Fruit fly (Drosophila melanogaster) whole organism, prepupa: Measurements from ENCODE around the gene Meltrin.
A peak's percentile ranks its signal among the peaks of the same experiment; 100 is the strongest.

ENCODE experiments used
- CG10631 ChIP-seq: fragments of 200-800 bp; sonication (Bioruptor generic); optimal IDR thresholded peaks from 2 replicates; lab custom pipeline; 2016; ENCODE audit warnings: missing biosample characterization, missing genetic modification characterization
- CG10669 ChIP-seq: fragments of 200-800 bp; sonication (Bioruptor generic); optimal IDR thresholded peaks from 3 replicates; lab custom pipeline; 2018; ENCODE audit warnings: missing biosample characterization, mild to moderate bottlenecking, missing genetic modification characterization, moderate library complexity
- CG11294 ChIP-seq: fragments of 200-800 bp; sonication (Bioruptor generic); IDR thresholded peaks from 2 replicates; pipeline ENCODE4 v1.3.6; 2022; ENCODE audit warnings: missing biosample characterization, missing genetic modification characterization
- CG11762 ChIP-seq: fragments of 200-800 bp; sonication (Bioruptor generic); optimal IDR thresholded peaks from 3 replicates; lab custom pipeline; 2016; ENCODE audit warnings: missing biosample characterization, missing genetic modification characterization; ENCODE audit not compliant: insufficient read depth
- CG11902 ChIP-seq: fragments of 200-800 bp; sonication (Bioruptor generic); optimal IDR thresholded peaks from 3 replicates; lab custom pipeline; 2016; ENCODE audit warnings: missing biosample characterization, missing genetic modification characterization
- CG16779 ChIP-seq: fragments of 200-800 bp; sonication (Bioruptor generic); optimal IDR thresholded peaks from 3 replicates; lab custom pipeline; 2017; ENCODE audit warnings: missing biosample characterization, mild to moderate bottlenecking, missing genetic modification characterization
- CG3032 ChIP-seq: fragments of 200-800 bp; optimal IDR thresholded peaks from 2 replicates; lab custom pipeline; 2019; ENCODE audit warnings: missing biosample characterization, mild to moderate bottlenecking, missing genetic modification characterization, moderate library complexity
- CG31627 ChIP-seq: fragments of 200-800 bp; sonication (Bioruptor generic); optimal IDR thresholded peaks from 3 replicates; lab custom pipeline; 2016; ENCODE audit warnings: missing biosample characterization, missing genetic modification characterization
- CG3919 ChIP-seq: fragments of 200-800 bp; sonication (Bioruptor generic); optimal IDR thresholded peaks from 3 replicates; lab custom pipeline; 2016; ENCODE audit warnings: missing biosample characterization, missing genetic modification characterization
- CG4318 ChIP-seq: fragments of 200-800 bp; sonication (Bioruptor generic); optimal IDR thresholded peaks from 3 replicates; lab custom pipeline; 2017; ENCODE audit warnings: missing biosample characterization, mild to moderate bottlenecking, missing genetic modification characterization
- CG6276 ChIP-seq: fragments of 200-800 bp; sonication (Bioruptor generic); optimal IDR thresholded peaks from 2 replicates; lab custom pipeline; 2017; ENCODE audit warnings: missing biosample characterization, mild to moderate bottlenecking, missing genetic modification characterization
- CG6792 ChIP-seq: fragments of 200-800 bp; sonication (Bioruptor generic); optimal IDR thresholded peaks from 3 replicates; lab custom pipeline; 2016; ENCODE audit warnings: missing biosample characterization, missing genetic modification characterization
- CG6808 ChIP-seq: fragments of 200-800 bp; sonication (Bioruptor generic); optimal IDR thresholded peaks from 3 replicates; lab custom pipeline; 2017; ENCODE audit warnings: missing biosample characterization, missing genetic modification characterization, mild to moderate bottlenecking, moderate library complexity, missing genetic modification reagents
- CG6854 ChIP-seq: fragments of 200-800 bp; sonication (Bioruptor generic); optimal IDR thresholded peaks from 2 replicates; lab custom pipeline; 2017; ENCODE audit warnings: missing biosample characterization, mild to moderate bottlenecking, missing genetic modification characterization
- CG7368 ChIP-seq: fragments of 200-800 bp; sonication (Bioruptor generic); optimal IDR thresholded peaks from 3 replicates; lab custom pipeline; 2016; ENCODE audit warnings: missing biosample characterization, missing genetic modification characterization
- CG8319 ChIP-seq: fragments of 200-800 bp; sonication (Bioruptor generic); optimal IDR thresholded peaks from 3 replicates; lab custom pipeline; 2016; ENCODE audit warnings: missing biosample characterization, missing genetic modification characterization
- CG9139 ChIP-seq: fragments of 200-800 bp; sonication (Bioruptor generic); optimal IDR thresholded peaks from 3 replicates; lab custom pipeline; 2017; ENCODE audit warnings: missing biosample characterization, mild to moderate bottlenecking, missing genetic modification characterization
- Eip75B ChIP-seq: fragments of 200-800 bp; sonication (Bioruptor generic); optimal IDR thresholded peaks from 3 replicates; lab custom pipeline; 2016; ENCODE audit warnings: missing biosample characterization, missing genetic modification characterization
- Eip78C ChIP-seq: fragments of 200-800 bp; sonication (Bioruptor generic); peaks from one replicate; lab custom pipeline; 2016; ENCODE audit warnings: missing biosample characterization, missing genetic modification characterization
- Ets21C ChIP-seq: fragments of 200-800 bp; sonication (Bioruptor generic); optimal IDR thresholded peaks from 3 replicates; lab custom pipeline; 2016; ENCODE audit warnings: missing biosample characterization, missing genetic modification characterization
- Ets96B ChIP-seq: fragments of 200-800 bp; optimal IDR thresholded peaks from 2 replicates; lab custom pipeline; 2019; ENCODE audit warnings: missing biosample characterization, mild to moderate bottlenecking, missing genetic modification characterization, moderate library complexity
- Gug ChIP-seq: fragments of 200-800 bp; sonication (Bioruptor generic); IDR thresholded peaks from 2 replicates; pipeline ENCODE4 v1.3.6; 2022; ENCODE audit warnings: missing biosample characterization, missing genetic modification characterization
- Hr38 ChIP-seq: sonication (Bioruptor generic); optimal IDR thresholded peaks from 2 replicates; lab custom pipeline; 2016; ENCODE audit warnings: missing biosample characterization, missing genetic modification characterization
- Hr4 ChIP-seq: fragments of 200-800 bp; sonication (Bioruptor generic); optimal IDR thresholded peaks from 3 replicates; lab custom pipeline; 2016; ENCODE audit warnings: missing biosample characterization, missing genetic modification characterization
- Lpt ChIP-seq: fragments of 200-800 bp; sonication (Bioruptor generic); optimal IDR thresholded peaks from 3 replicates; lab custom pipeline; 2016; ENCODE audit warnings: missing biosample characterization, missing genetic modification characterization
- OdsH ChIP-seq: fragments of 200-800 bp; sonication (Bioruptor generic); optimal IDR thresholded peaks from 3 replicates; lab custom pipeline; 2016; ENCODE audit warnings: missing biosample characterization, missing genetic modification characterization
- Sox14 ChIP-seq: fragments of 200-800 bp; sonication (Bioruptor generic); optimal IDR thresholded peaks from 3 replicates; lab custom pipeline; 2016; ENCODE audit warnings: missing biosample characterization, missing genetic modification characterization
- achi ChIP-seq: fragments of 200-800 bp; sonication (Bioruptor generic); optimal IDR thresholded peaks from 3 replicates; lab custom pipeline; 2016; ENCODE audit warnings: missing biosample characterization, missing genetic modification characterization
- cyc ChIP-seq: fragments of 200-800 bp; sonication (Bioruptor generic); optimal IDR thresholded peaks from 3 replicates; lab custom pipeline; 2016; ENCODE audit warnings: missing biosample characterization, missing genetic modification characterization
- dac ChIP-seq: fragments of 200-800 bp; sonication (Bioruptor generic); optimal IDR thresholded peaks from 2 replicates; lab custom pipeline; 2017; ENCODE audit warnings: missing biosample characterization, mild to moderate bottlenecking, missing genetic modification characterization
- dsx ChIP-seq: fragments of 200-800 bp; optimal IDR thresholded peaks from 3 replicates; lab custom pipeline; 2019; ENCODE audit warnings: missing biosample characterization, mild to moderate bottlenecking, missing genetic modification characterization, moderate library complexity; ENCODE audit not compliant: poor library complexity, severe bottlenecking
- esn ChIP-seq: fragments of 200-800 bp; sonication (Bioruptor generic); optimal IDR thresholded peaks from 2 replicates; lab custom pipeline; 2016; ENCODE audit warnings: missing biosample characterization, mild to moderate bottlenecking, missing genetic modification characterization, moderate library complexity
- fd59A ChIP-seq: fragments of 200-800 bp; sonication (Bioruptor generic); optimal IDR thresholded peaks from 2 replicates; lab custom pipeline; 2017; ENCODE audit warnings: missing biosample characterization, mild to moderate bottlenecking, missing genetic modification characterization, missing genetic modification reagents
- fd85E ChIP-seq: fragments of 200-800 bp; sonication (Bioruptor generic); optimal IDR thresholded peaks from 3 replicates; lab custom pipeline; 2016; ENCODE audit warnings: missing biosample characterization, missing genetic modification characterization
- fkh ChIP-seq: fragments of 200-800 bp; sonication (Bioruptor generic); optimal IDR thresholded peaks from 3 replicates; lab custom pipeline; 2017; ENCODE audit warnings: missing biosample characterization, mild to moderate bottlenecking, missing genetic modification characterization, moderate library complexity
- lz ChIP-seq: fragments of 200-800 bp; sonication (Bioruptor generic); optimal IDR thresholded peaks from 3 replicates; lab custom pipeline; 2016; ENCODE audit warnings: missing biosample characterization, missing genetic modification characterization
- net ChIP-seq: fragments of 200-800 bp; sonication (Bioruptor generic); optimal IDR thresholded peaks from 3 replicates; lab custom pipeline; 2016; ENCODE audit warnings: missing biosample characterization, missing genetic modification characterization
- salr ChIP-seq, 2 experiments: fragments of 200-800 bp; sonication (Bioruptor generic); optimal IDR thresholded peaks; 3 replicates each; lab custom pipeline; 2016 to 2018; ENCODE audit warnings: missing biosample characterization in 2 of 2, missing genetic modification characterization in 2 of 2, mild to moderate bottlenecking in 1 of 2
- spab ChIP-seq: fragments of 200-800 bp; sonication (Bioruptor generic); optimal IDR thresholded peaks from 2 replicates; lab custom pipeline; 2017; ENCODE audit warnings: missing biosample characterization, mild to moderate bottlenecking, missing genetic modification characterization, missing genetic modification reagents
- ss ChIP-seq, 2 experiments: fragments of 200-800 bp; sonication (Bioruptor generic); optimal IDR thresholded peaks; 2 replicates in 1 of 2; 3 replicates in 1 of 2; lab custom pipeline; 2017 to 2018; ENCODE audit warnings: mild to moderate bottlenecking in 2 of 2, missing biosample characterization in 2 of 2, missing genetic modification characterization in 2 of 2, moderate library complexity in 1 of 2
- svp ChIP-seq: fragments of 200-800 bp; sonication (Bioruptor generic); peaks from one replicate; lab custom pipeline; 2016; ENCODE audit warnings: missing biosample characterization, missing genetic modification characterization
- topi ChIP-seq: fragments of 200-800 bp; sonication (Bioruptor generic); optimal IDR thresholded peaks from 3 replicates; lab custom pipeline; 2016; ENCODE audit warnings: missing biosample characterization, missing genetic modification characterization

Gene Meltrin

DNA sequence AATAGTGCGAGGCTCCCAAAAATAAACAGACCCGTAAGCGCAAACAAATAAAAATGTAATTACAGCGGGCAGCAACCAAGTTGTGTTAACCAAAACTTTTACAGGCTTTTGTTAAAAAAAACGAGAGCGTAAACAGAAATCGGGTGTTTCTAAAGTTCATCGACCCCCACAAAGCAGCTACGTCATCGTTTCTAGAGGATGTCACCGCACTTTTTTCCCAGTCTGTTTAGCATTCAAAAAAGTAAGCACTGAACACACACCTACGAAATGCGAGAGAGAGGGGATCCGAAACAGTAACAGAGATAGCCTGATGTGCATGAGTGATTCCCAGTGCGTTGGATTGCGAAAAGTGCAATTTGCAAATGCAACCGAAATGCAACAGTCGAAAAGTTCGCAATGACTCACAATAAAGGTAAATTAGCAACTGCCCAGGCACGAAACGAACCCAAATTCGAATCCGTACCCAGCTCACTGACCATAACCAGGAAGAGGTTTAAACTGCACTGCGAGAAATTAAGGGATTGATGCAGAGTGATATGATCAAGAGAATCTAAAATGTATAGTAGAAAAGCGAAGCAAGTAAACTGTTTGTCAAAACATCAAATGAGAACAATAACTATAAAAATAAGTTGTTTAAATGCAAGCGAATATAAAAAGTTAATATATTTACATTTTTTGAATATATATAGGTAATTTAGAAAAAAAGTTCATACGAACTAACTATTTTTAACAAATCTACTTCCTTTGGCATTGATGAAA is 5.9 kb downstream of the Meltrin start (continued):
- TF ChIP-seq Lpt (GFP tag; lab: Kevin White, UChicago): no peak
- TF ChIP-seq dac (GFP tag; lab: Kevin White, UChicago): no peak
- peak; percentile 57 for TF ChIP-seq CG3032 (tag; lab: Kevin White, UChicago)
- peak; percentile 0 for TF ChIP-seq CG9139
- TF ChIP-seq fkh (GFP tag; lab: Kevin White, UChicago): peak; percentile 36
- TF ChIP-seq net: peak; percentile 52
- no peak for TF ChIP-seq fd85E (GFP tag; lab: Kevin White, UChicago)
- TF ChIP-seq CG4318: peak; percentile 53
- TF ChIP-seq CG16779 (tag; lab: Kevin White, UChicago): peak; percentile 14
- TF ChIP-seq lz (GFP tag; lab: Kevin White, UChicago): no peak
- peak; percentile 4 for TF ChIP-seq CG3919
- TF ChIP-seq cyc (GFP tag; lab: Kevin White, UChicago): peak; percentile 3
- TF ChIP-seq fd59A (GFP tag; lab: Kevin White, UChicago): peak; percentile 28
- peak; percentile 49 for TF ChIP-seq CG31627
- TF ChIP-seq dsx (GFP tag; lab: Kevin White, UChicago): peak; percentile 62
- TF ChIP-seq spab (GFP tag; lab: Kevin White, UChicago): no peak
- TF ChIP-seq achi (GFP tag; lab: Kevin White, UChicago): peak; percentile 64
- TF ChIP-seq CG10669 (GFP tag; lab: Kevin White, UChicago): peak; percentile 3
- peak; percentile 50 for TF ChIP-seq topi (GFP tag; lab: Kevin White, UChicago)
- TF ChIP-seq esn (GFP tag; lab: Kevin White, UChicago): peak; percentile 54
- TF ChIP-seq salr (GFP tag; optimal IDR thresholded peaks at IDR 0.05; lab: Kevin White, UChicago): peak in 1 of 2 experiments; percentile 69
- peak; percentile 7 for TF ChIP-seq CG6792
- TF ChIP-seq CG11294 (GFP tag; lab: Robert Waterston, UW): no peak
- TF ChIP-seq Sox14 (GFP tag; lab: Kevin White, UChicago): peak; percentile 38

DNA sequence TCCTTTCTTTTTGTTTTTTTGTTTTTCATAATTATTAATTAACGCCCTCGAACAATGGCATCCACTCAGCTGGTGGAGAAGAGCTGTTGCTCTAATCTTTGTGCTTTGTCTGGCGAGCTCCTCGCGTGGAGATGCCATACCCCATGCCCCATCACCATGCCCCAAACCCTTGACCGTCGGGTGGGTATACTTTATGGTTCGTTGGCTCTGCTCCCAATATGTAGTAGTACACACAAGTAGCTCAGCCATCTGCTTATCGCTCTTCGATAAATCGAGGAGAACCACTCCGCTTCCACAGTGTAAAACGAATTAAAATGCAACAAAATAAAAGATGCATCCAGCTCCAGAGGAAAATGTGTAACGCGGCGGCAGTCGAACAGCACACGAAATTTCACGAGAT is 7.0 kb downstream of the Meltrin start:
- TF ChIP-seq CG6792 (no peak), CG7368 (GFP tag; lab: Kevin White, UChicago) (no peak), svp (GFP tag; lab: Kevin White, UChicago) (peak; percentile 57), ss (GFP tag; optimal IDR thresholded peaks at IDR 0.05; lab: Kevin White, UChicago) (peak in 1 of 2 experiments; percentile 7), Eip78C (GFP tag; lab: Kevin White, UChicago) (peak; percentile 2), CG6808 (peak; percentile 7), dsx (GFP tag; lab: Kevin White, UChicago) (peak; percentile 16)

DNA sequence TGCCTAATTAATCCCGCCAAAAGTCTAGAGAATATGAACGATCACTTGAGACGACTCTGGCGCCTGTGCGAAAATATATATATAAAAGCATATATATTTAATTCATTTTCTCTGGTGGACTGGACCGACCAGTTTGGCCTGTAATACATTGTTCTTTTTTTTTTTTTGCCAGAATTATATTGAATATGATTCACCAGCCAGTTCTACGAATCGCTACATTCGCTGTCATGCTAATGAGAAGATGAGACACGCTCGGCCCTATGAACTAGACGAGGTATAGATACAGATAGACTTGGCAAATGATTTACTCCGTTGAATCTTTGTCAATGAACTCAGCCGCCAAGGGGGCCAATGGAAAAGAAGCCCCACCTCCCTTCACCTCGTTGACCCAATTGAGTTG is 9.8 kb downstream of the Meltrin start:
- TF ChIP-seq Gug (GFP tag; lab: Robert Waterston, UW) (no peak), ss (GFP tag; optimal IDR thresholded peaks at IDR 0.05; lab: Kevin White, UChicago) (peak in 1 of 2 experiments; percentile 16)

DNA sequence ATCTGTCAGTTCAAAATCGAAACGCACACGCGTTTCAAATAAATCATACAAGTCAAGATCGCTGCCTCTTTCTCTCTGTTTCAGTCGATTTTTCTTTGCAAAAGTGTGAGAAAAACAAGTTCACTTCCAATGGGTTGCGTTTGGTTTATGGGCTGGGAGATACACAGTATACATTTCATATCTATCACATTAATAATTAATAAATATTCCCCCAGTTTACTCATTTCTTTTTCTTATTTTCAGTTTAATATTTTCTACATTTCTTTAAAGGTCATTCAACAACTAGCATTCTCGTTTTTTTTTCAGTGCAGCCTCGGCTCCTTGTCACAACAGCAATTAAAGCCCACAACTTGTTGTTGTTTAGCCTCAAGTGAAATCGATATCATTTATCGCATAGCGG is 13.2 kb downstream of the Meltrin start:
- TF ChIP-seq CG16779 (tag; lab: Kevin White, UChicago) (peak; percentile 22), spab (GFP tag; lab: Kevin White, UChicago) (no peak), CG3919 (peak; percentile 72), fkh (GFP tag; lab: Kevin White, UChicago) (no peak), fd59A (GFP tag; lab: Kevin White, UChicago) (no peak), ss (GFP tag; optimal IDR thresholded peaks at IDR 0.05; lab: Kevin White, UChicago) (peak in 1 of 2 experiments; percentile 78), CG11902 (GFP tag; lab: Kevin White, UChicago) (peak; percentile 29), salr (GFP tag; optimal IDR thresholded peaks at IDR 0.05; lab: Kevin White, UChicago) (peak in 1 of 2 experiments; percentile 61), CG10669 (GFP tag; lab: Kevin White, UChicago) (peak; percentile 34), CG6854 (GFP tag; lab: Kevin White, UChicago) (no peak), net (peak; percentile 76), Hr4 (peak; percentile 76), Eip78C (GFP tag; lab: Kevin White, UChicago) (peak; percentile 98), CG6276 (GFP tag; lab: Kevin White, UChicago) (peak; percentile 56), achi (GFP tag; lab: Kevin White, UChicago) (peak; percentile 71), Sox14 (GFP tag; lab: Kevin White, UChicago) (peak; percentile 28), Ets21C (GFP tag; lab: Kevin White, UChicago) (no peak), svp (GFP tag; lab: Kevin White, UChicago) (peak; percentile 88), OdsH (peak; percentile 63), Hr38 (GFP tag; lab: Kevin White, UChicago) (no peak), Ets96B (peak; percentile 79), CG8319 (GFP tag; lab: Kevin White, UChicago) (no peak), CG11762 (GFP tag; lab: Kevin White, UChicago) (peak; percentile 35), CG10631 (peak; percentile 48), esn (GFP tag; lab: Kevin White, UChicago) (peak; percentile 53), Eip75B (GFP tag; lab: Kevin White, UChicago) (peak; percentile 75)
